Worm (Caenorhabditis elegans) whole organism, young adult: ENCODE data around the gene T04F3.1.

Source experiments
- B0019.2 ChIP-seq: fragments of 200-800 bp; sonication (Bioruptor generic); conservative IDR thresholded peaks from 2 replicates; pipeline ENCODE4 v1.3.6; 2022; ENCODE audit warnings: missing genetic modification reagents, missing genetic modification characterization, missing compliant biosample characterization
- B0035.1 ChIP-seq: sonication (generic microtip); optimal IDR thresholded peaks from 2 replicates; lab custom pipeline; 2016; ENCODE audit warnings: missing genetic modification characterization, mild to moderate bottlenecking, missing compliant biosample characterization, missing genotype, missing genetic modification reagents
- D2030.7 ChIP-seq: fragments of 200-800 bp; sonication (Bioruptor generic); IDR thresholded peaks from 2 replicates; pipeline ENCODE4 v1.3.6; 2022; ENCODE audit warnings: missing genetic modification reagents, missing genetic modification characterization, missing compliant biosample characterization
- F10E7.11 ChIP-seq: sonication (generic microtip); optimal IDR thresholded peaks from 2 replicates; lab custom pipeline; 2017; ENCODE audit warnings: mild to moderate bottlenecking, missing genetic modification characterization, moderate library complexity, missing compliant biosample characterization
- F22D6.2 ChIP-seq: sonication (generic microtip); optimal IDR thresholded peaks from 2 replicates; lab custom pipeline; 2016; ENCODE audit warnings: mild to moderate bottlenecking, missing genetic modification characterization, missing compliant biosample characterization
- F33H1.4 ChIP-seq: fragments of 200-800 bp; sonication (Bioruptor generic); IDR thresholded peaks from 2 replicates; pipeline ENCODE4 v1.3.6; 2022; ENCODE audit warnings: missing genetic modification reagents, missing genetic modification characterization, missing compliant biosample characterization
- F39B2.1 ChIP-seq: fragments of 200-800 bp; sonication (Bioruptor generic); IDR thresholded peaks from 2 replicates; pipeline ENCODE4 v1.3.6; 2022; ENCODE audit warnings: missing genetic modification reagents, missing genetic modification characterization, missing compliant biosample characterization
- F49E8.2 ChIP-seq: sonication (generic microtip); optimal IDR thresholded peaks from 3 replicates; lab custom pipeline; 2017; ENCODE audit warnings: missing genetic modification characterization, mild to moderate bottlenecking, missing compliant biosample characterization, antibody characterized with exemption, moderate library complexity; ENCODE audit not compliant: insufficient read depth
- F57A8.1 ChIP-seq: fragments of 200-800 bp; sonication (Bioruptor generic); optimal IDR thresholded peaks from 2 replicates; lab custom pipeline; 2018; ENCODE audit warnings: mild to moderate bottlenecking, missing genetic modification characterization, moderate library complexity, missing compliant biosample characterization
- F57C9.4 ChIP-seq: sonication (generic microtip); optimal IDR thresholded peaks from 2 replicates; lab custom pipeline; 2017; ENCODE audit warnings: mild to moderate bottlenecking, missing genetic modification characterization, missing compliant biosample characterization
- K11D2.4 ChIP-seq: fragments of 200-800 bp; sonication (Bioruptor generic); IDR thresholded peaks from 2 replicates; pipeline ENCODE4 v1.3.6; 2022; ENCODE audit warnings: missing genetic modification reagents, missing genetic modification characterization, missing compliant biosample characterization
- K12H6.12 ChIP-seq: fragments of 200-800 bp; sonication (Bioruptor generic); optimal IDR thresholded peaks from 2 replicates; lab custom pipeline; 2018; ENCODE audit warnings: mild to moderate bottlenecking, missing genetic modification characterization, missing compliant biosample characterization
- T07F8.4 ChIP-seq: sonication (generic microtip); optimal IDR thresholded peaks from 2 replicates; lab custom pipeline; 2016; ENCODE audit warnings: mild to moderate bottlenecking, missing genetic modification characterization, moderate library complexity, missing compliant biosample characterization
- Y53F4B.3 ChIP-seq: fragments of 200-800 bp; sonication (Bioruptor generic); IDR thresholded peaks from 2 replicates; pipeline ENCODE4 v1.3.6; 2022; ENCODE audit warnings: missing genetic modification reagents, missing genetic modification characterization, missing compliant biosample characterization
- Y56A3A.18 ChIP-seq: fragments of 200-800 bp; sonication (Bioruptor generic); IDR thresholded peaks from 2 replicates; pipeline ENCODE4 v1.3.6; 2022; ENCODE audit warnings: missing genetic modification reagents, missing genetic modification characterization, missing compliant biosample characterization
- akir-1 ChIP-seq: fragments of 200-800 bp; sonication (Bioruptor generic); optimal IDR thresholded peaks from 2 replicates; lab custom pipeline; 2018; ENCODE audit warnings: mild to moderate bottlenecking, missing genetic modification characterization, moderate library complexity, missing compliant biosample characterization
- aptf-2 ChIP-seq: fragments of 200-800 bp; sonication (Bioruptor generic); conservative IDR thresholded peaks from 2 replicates; pipeline ENCODE4 v1.3.6; 2022; ENCODE audit warnings: missing genetic modification reagents, missing genetic modification characterization, missing compliant biosample characterization
- atf-7 ChIP-seq: sonication (generic microtip); optimal IDR thresholded peaks from 2 replicates; lab custom pipeline; 2017; ENCODE audit warnings: mild to moderate bottlenecking, missing genetic modification characterization, missing compliant biosample characterization
- attf-3 ChIP-seq: fragments of 200-800 bp; sonication (Bioruptor generic); conservative IDR thresholded peaks from 2 replicates; pipeline ENCODE4 v1.3.6; 2022; ENCODE audit warnings: missing genetic modification reagents, missing genetic modification characterization, missing compliant biosample characterization
- bed-2 ChIP-seq: fragments of 200-800 bp; sonication (Bioruptor generic); IDR thresholded peaks from 2 replicates; pipeline ENCODE4 v1.3.6; 2022; ENCODE audit warnings: missing genetic modification reagents, missing genetic modification characterization, missing compliant biosample characterization
- ceh-40 ChIP-seq: fragments of 200-800 bp; sonication (Bioruptor generic); IDR thresholded peaks from 2 replicates; pipeline ENCODE4 v1.3.6; 2022; ENCODE audit warnings: missing genetic modification characterization, missing compliant biosample characterization
- ceh-79 ChIP-seq: sonication (generic microtip); optimal IDR thresholded peaks from 2 replicates; lab custom pipeline; 2017; ENCODE audit warnings: mild to moderate bottlenecking, missing genetic modification characterization, missing compliant biosample characterization
- ceh-91 ChIP-seq: fragments of 200-800 bp; sonication (Bioruptor generic); IDR thresholded peaks from 2 replicates; pipeline ENCODE4 v1.3.6; 2022; ENCODE audit warnings: missing genetic modification reagents, missing genetic modification characterization, missing compliant biosample characterization
- dpl-1 ChIP-seq: fragments of 150-350 bp; optimal IDR thresholded peaks from 2 replicates; lab custom pipeline; 2014; ENCODE audit warnings: missing biosample characterization, missing genetic modification reagents, missing genetic modification characterization
- efl-1 ChIP-seq: fragments of 150-350 bp; optimal IDR thresholded peaks from 2 replicates; lab custom pipeline; 2014; ENCODE audit warnings: missing biosample characterization, missing genetic modification reagents, missing genetic modification characterization
- egl-44 ChIP-seq: fragments of 200-800 bp; sonication (Bioruptor generic); IDR thresholded peaks from 2 replicates; pipeline ENCODE4 v1.3.6; 2022; ENCODE audit warnings: missing genetic modification reagents, missing genetic modification characterization, missing compliant biosample characterization
- ekl-4 ChIP-seq: fragments of 200-800 bp; sonication (Bioruptor generic); IDR thresholded peaks from 2 replicates; pipeline ENCODE4 v1.3.6; 2022; ENCODE audit warnings: missing genetic modification reagents, missing genetic modification characterization, missing compliant biosample characterization
- hlh-12 ChIP-seq: sonication (generic microtip); optimal IDR thresholded peaks from 2 replicates; lab custom pipeline; 2016; ENCODE audit warnings: missing genetic modification characterization, missing compliant biosample characterization
- hmg-1.2 ChIP-seq: fragments of 200-800 bp; sonication (Bioruptor generic); IDR thresholded peaks from 2 replicates; pipeline ENCODE4 v1.3.6; 2022; ENCODE audit warnings: missing genetic modification reagents, missing genetic modification characterization, missing compliant biosample characterization
- hmg-20 ChIP-seq: fragments of 200-800 bp; sonication (Bioruptor generic); IDR thresholded peaks from 2 replicates; pipeline ENCODE4 v1.3.6; 2022; ENCODE audit warnings: missing genetic modification reagents, missing genetic modification characterization, missing compliant biosample characterization
- lin-26 ChIP-seq: fragments of 200-800 bp; sonication (Bioruptor generic); IDR thresholded peaks from 2 replicates; pipeline ENCODE4 v1.3.6; 2022; ENCODE audit warnings: missing genetic modification reagents, missing genetic modification characterization, missing compliant biosample characterization
- lsl-1 ChIP-seq: fragments of 200-800 bp; sonication (Bioruptor generic); optimal IDR thresholded peaks from 2 replicates; lab custom pipeline; 2018; ENCODE audit warnings: mild to moderate bottlenecking, missing genetic modification characterization, moderate library complexity, missing compliant biosample characterization
- madf-3 ChIP-seq: fragments of 200-800 bp; sonication (Bioruptor generic); IDR thresholded peaks from 2 replicates; pipeline ENCODE4 v1.3.6; 2022; ENCODE audit warnings: missing genetic modification reagents, missing genetic modification characterization, missing compliant biosample characterization
- madf-6 ChIP-seq: fragments of 200-800 bp; sonication (Bioruptor generic); IDR thresholded peaks from 2 replicates; pipeline ENCODE4 v1.3.6; 2022; ENCODE audit warnings: missing genetic modification reagents, missing genetic modification characterization, missing compliant biosample characterization
- nfya-2 ChIP-seq: fragments of 200-800 bp; sonication (Bioruptor generic); IDR thresholded peaks from 2 replicates; pipeline ENCODE4 v1.3.6; 2022; ENCODE audit warnings: missing genetic modification reagents, missing genetic modification characterization, missing compliant biosample characterization
- nhr-179 ChIP-seq: sonication (generic microtip); optimal IDR thresholded peaks from 2 replicates; lab custom pipeline; 2016; ENCODE audit warnings: mild to moderate bottlenecking, missing genetic modification characterization, missing compliant biosample characterization
- nhr-80 ChIP-seq: sonication (generic microtip); optimal IDR thresholded peaks from 2 replicates; lab custom pipeline; 2016; ENCODE audit warnings: missing genetic modification characterization, missing compliant biosample characterization
- snpc-3.4 ChIP-seq: sonication (generic microtip); optimal IDR thresholded peaks from 2 replicates; lab custom pipeline; 2017; ENCODE audit warnings: missing genetic modification characterization, mild to moderate bottlenecking, missing compliant biosample characterization, antibody characterized with exemption, moderate library complexity, missing genotype, missing genetic modification reagents
- somi-1 ChIP-seq: fragments of 200-800 bp; sonication (Bioruptor generic); optimal IDR thresholded peaks from 2 replicates; lab custom pipeline; 2018; ENCODE audit warnings: mild to moderate bottlenecking, missing genetic modification characterization, missing compliant biosample characterization
- tbp1 ChIP-seq: fragments of 200-800 bp; sonication (Bioruptor generic); optimal IDR thresholded peaks from 2 replicates; lab custom pipeline; 2018; ENCODE audit warnings: mild to moderate bottlenecking, missing genetic modification characterization, missing compliant biosample characterization
- tbx-9 ChIP-seq: sonication (generic microtip); optimal IDR thresholded peaks from 2 replicates; lab custom pipeline; 2016; ENCODE audit warnings: borderline replicate concordance, missing genetic modification characterization, inconsistent platforms, missing compliant biosample characterization
- xnd-1 ChIP-seq: sonication (generic microtip); optimal IDR thresholded peaks from 2 replicates; lab custom pipeline; 2016; ENCODE audit warnings: missing genotype, missing genetic modification reagents, missing genetic modification characterization, missing compliant biosample characterization
- zim-3 ChIP-seq: sonication (generic microtip); optimal IDR thresholded peaks from 2 replicates; lab custom pipeline; 2017; ENCODE audit warnings: mild to moderate bottlenecking, missing genetic modification characterization, moderate library complexity, missing compliant biosample characterization
- ztf-18 ChIP-seq: sonication (generic microtip); optimal IDR thresholded peaks from 2 replicates; lab custom pipeline; 2016; ENCODE audit warnings: missing genotype, mild to moderate bottlenecking, missing genetic modification characterization, missing compliant biosample characterization
- ztf-22 ChIP-seq: fragments of 200-800 bp; sonication (Bioruptor generic); optimal IDR thresholded peaks from 2 replicates; lab custom pipeline; 2018; ENCODE audit warnings: mild to moderate bottlenecking, missing genetic modification characterization, moderate library complexity, missing compliant biosample characterization
- ztf-26 ChIP-seq: sonication (generic microtip); optimal IDR thresholded peaks from 2 replicates; lab custom pipeline; 2017; ENCODE audit warnings: missing genetic modification characterization, missing compliant biosample characterization

T04F3.1 gene

DNA sequence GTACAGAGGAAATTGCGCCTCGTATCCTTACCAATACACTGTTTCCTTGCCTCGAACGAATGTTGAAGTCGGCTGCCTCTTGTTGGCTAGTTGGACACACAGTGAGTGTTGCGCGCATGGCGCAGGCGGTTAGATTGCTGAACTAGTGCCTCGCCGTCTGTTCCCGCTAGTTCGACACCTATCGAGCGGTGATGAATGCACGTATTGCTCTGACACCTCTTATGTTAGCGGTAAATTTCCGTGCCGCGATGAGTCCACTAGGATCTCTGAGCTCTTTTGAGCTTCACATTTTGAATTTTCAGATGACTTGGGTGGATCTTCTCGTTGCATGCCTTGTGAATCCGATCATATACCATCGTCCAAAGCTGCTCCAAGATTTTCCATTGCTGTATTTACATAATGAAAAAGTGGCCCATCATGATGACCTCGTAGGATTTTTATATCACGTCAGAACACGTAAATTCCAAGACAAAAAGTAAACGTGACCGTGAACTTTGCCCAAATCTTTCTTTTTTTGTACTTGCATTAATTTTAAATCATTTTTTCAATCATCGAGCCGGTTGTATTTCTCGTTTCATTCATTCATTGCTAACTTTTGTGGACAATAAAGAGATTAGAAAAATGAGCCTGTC lies 43.1 kb downstream of the T04F3.1 start, which contains the start of gene F55A11.11 (continued):
- peak; percentile 33 for TF ChIP-seq xnd-1 (tag; lab: Kevin White, UChicago)
- no peak for TF ChIP-seq ceh-91 (GFP tag; lab: Robert Waterston, UW)
- peak; percentile 59; the same call in 1 of the 2 replicates for TF ChIP-seq bed-2 (GFP tag; lab: Robert Waterston, UW)
- TF ChIP-seq atf-7: peak; percentile 77
- TF ChIP-seq madf-6: peak; percentile 82
- TF ChIP-seq akir-1: peak; percentile 86
- TF ChIP-seq efl-1 (GFP tag; lab: Kevin White, UChicago): peak; percentile 6
- TF ChIP-seq egl-44 (GFP tag; lab: Robert Waterston, UW): peak; percentile 96
- TF ChIP-seq F49E8.2: peak; percentile 84
- peak; percentile 75 for TF ChIP-seq attf-3
- TF ChIP-seq Y53F4B.3: peak; percentile 89
- peak; percentile 88 for TF ChIP-seq somi-1 (GFP tag; lab: Kevin White, UChicago)

DNA sequence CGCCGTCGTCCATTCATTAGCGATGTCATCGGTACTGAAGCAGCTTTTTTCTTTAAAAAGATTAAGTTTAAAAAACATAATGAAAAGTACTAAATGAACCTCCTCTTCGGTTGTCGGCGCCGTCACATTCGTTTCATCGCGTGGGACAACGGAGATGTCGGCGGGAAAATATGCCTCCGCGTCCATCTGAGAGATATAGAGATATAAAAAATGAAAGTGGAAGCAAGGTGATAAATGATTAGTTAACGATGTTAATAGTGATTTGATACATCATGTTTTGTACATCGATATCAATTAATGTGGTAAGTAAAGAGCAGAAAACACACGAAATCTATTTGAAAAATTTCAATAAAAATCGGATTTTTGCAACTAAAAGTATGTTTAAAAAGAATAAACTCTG lies 47.4 kb downstream of the T04F3.1 start, which contains the start of gene F55A11.7:
TSS of gene F55A11.7 (minus strand) at position 186 of the 400 bp plus-strand sequence.
- TF ChIP-seq zim-3 (no peak), ekl-4 (no peak), ztf-18 (tag; lab: Kevin White, UChicago) (no peak), hmg-20 (no peak), hlh-12 (tag; lab: Kevin White, UChicago) (no peak), F33H1.4 (GFP tag; lab: Robert Waterston, UW) (no peak), xnd-1 (tag; lab: Kevin White, UChicago) (no peak), ztf-22 (GFP tag; lab: Kevin White, UChicago) (no peak), lin-26 (GFP tag; lab: Robert Waterston, UW) (no peak)

DNA sequence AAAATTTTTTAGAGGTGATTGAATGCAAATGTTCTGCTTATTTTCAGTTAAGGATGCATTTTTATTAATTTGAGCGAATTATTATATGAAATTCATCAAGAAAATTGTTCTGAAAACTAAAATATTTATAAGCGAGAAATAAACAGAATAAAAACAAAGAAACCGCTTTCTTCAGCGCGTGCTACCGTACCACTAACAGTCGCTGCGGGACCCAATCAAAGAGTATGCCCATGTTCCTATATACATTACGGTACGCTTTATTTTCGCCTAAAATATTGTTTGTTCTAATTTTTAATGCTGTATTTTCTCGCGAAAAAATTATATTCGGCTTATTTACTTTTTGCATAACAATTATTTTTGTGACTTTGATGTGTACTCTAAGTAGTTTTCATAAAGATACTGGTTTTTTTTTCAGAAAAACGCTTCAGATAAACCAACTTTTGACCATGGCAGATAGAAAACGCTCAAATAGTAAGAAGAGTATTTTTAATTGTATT lies 47.9 kb downstream of the T04F3.1 start, which contains the start of gene F55A11.8:
TSS of gene F55A11.8 (plus strand) at position 447 of the 497 bp plus-strand sequence.
- no peak for TF ChIP-seq ztf-26 (tag; lab: Kevin White, UChicago)
- TF ChIP-seq tbx-9: no peak
- TF ChIP-seq nhr-179 (tag; lab: Kevin White, UChicago): no peak
- TF ChIP-seq hmg-20: no peak
- no peak for TF ChIP-seq aptf-2 (GFP tag; lab: Robert Waterston, UW)
- TF ChIP-seq madf-3 (GFP tag; lab: Robert Waterston, UW): 0 out of 2 replicates have a peak, but pooled peaks have one; percentile 55
- 0 out of 2 replicates have a peak, but pooled peaks have one; percentile 14 for TF ChIP-seq D2030.7 (GFP tag; lab: Robert Waterston, UW)
- no peak for TF ChIP-seq F10E7.11 (tag; lab: Kevin White, UChicago)
- TF ChIP-seq nfya-2: no peak
- TF ChIP-seq hmg-1.2 (GFP tag; lab: Robert Waterston, UW): peak; percentile 13; the same call in 1 of the 2 replicates
- TF ChIP-seq B0035.1: no peak
- TF ChIP-seq F39B2.1 (GFP tag; lab: Robert Waterston, UW): no peak
- no peak for TF ChIP-seq F57C9.4 (tag; lab: Kevin White, UChicago)
- TF ChIP-seq K12H6.12: no peak
- TF ChIP-seq egl-44 (GFP tag; lab: Robert Waterston, UW): no peak
- TF ChIP-seq T07F8.4 (tag; lab: Kevin White, UChicago): no peak
- TF ChIP-seq ceh-40 (GFP tag; lab: Robert Waterston, UW): no peak
- TF ChIP-seq tbp1 (GFP tag; lab: Kevin White, UChicago): no peak
- peak; percentile 95 for TF ChIP-seq lsl-1 (GFP tag; lab: Kevin White, UChicago)
- TF ChIP-seq K11D2.4 (GFP tag; lab: Robert Waterston, UW): no peak
- no peak for TF ChIP-seq B0019.2 (GFP tag; lab: Robert Waterston, UW)
- no peak for TF ChIP-seq ztf-22 (GFP tag; lab: Kevin White, UChicago)
- TF ChIP-seq F57A8.1 (GFP tag; lab: Kevin White, UChicago): no peak
- no peak for TF ChIP-seq F22D6.2 (tag; lab: Kevin White, UChicago)
- TF ChIP-seq ceh-79 (tag; lab: Kevin White, UChicago): no peak
- TF ChIP-seq Y56A3A.18: no peak
- TF ChIP-seq dpl-1 (GFP tag; lab: Kevin White, UChicago): no peak
- no peak for TF ChIP-seq snpc-3.4
- TF ChIP-seq nhr-80 (tag; lab: Kevin White, UChicago): no peak
